Worm (Caenorhabditis elegans) whole organism, young adult: ENCODE measurements around the gene flp-12.

ENCODE experiments used
- F39B2.1 ChIP-seq: fragments of 200-800 bp; sonication (Bioruptor generic); IDR thresholded peaks from 2 replicates; pipeline ENCODE4 v1.3.6; 2022; ENCODE audit warnings: missing genetic modification reagents, missing genetic modification characterization, missing compliant biosample characterization
- F55B11.4 ChIP-seq: sonication (generic microtip); optimal IDR thresholded peaks from 2 replicates; lab custom pipeline; 2016; ENCODE audit warnings: missing compliant biosample characterization, missing genetic modification characterization, borderline replicate concordance; ENCODE audit not compliant: insufficient read depth

DNA sequence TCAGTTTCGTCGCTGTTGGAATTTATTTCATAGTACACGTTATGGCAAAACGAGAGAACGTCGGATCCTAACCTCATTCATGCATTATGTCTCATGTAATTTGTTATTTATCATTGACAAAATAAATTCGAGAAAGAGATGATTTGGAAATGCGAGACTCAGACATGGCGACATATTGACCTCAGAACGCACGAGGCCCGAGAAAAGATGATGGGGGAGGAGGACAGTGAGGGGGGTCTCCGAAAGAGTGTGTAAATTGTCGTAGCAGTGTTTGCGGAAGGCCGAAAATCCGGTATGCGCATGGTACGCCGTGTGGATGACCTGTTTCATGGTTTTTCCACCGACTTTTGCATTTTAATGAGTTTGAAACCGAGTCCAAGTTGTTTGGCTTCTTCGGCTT, 43.5 kb upstream of the flp-12 start:
- no peak for TF ChIP-seq F55B11.4
- no peak for TF ChIP-seq F39B2.1 (GFP tag; lab: Robert Waterston, UW)
